Worm (Caenorhabditis elegans): ENCODE measurements around the gene rpb-9.

Gene rpb-9

ce11 chrV:8031121-8031520, 19.0 kb upstream of the rpb-9 start, which contains the start of gene vars-1 (continued):
- TF ChIP-seq lir-3 (tag; optimal IDR thresholded peaks at IDR 0.05; ENCODE audit: poor library complexity) (no peak), skn-1 (tag; optimal IDR thresholded peaks at IDR 0.05) (peak; percentile 57), nhr-71 (tag; optimal IDR thresholded peaks at IDR 0.05) (peak; percentile 74), elt-2 (tag; optimal IDR thresholded peaks at IDR 0.05) (peak; percentile 10), nhr-20 (tag; optimal IDR thresholded peaks at IDR 0.05) (peak; percentile 71), fos-1 (tag; optimal IDR thresholded peaks at IDR 0.05) (peak; percentile 18), sup-37 (GFP tag; optimal IDR thresholded peaks at IDR 0.05) (no peak), C04F5.9 (tag; optimal IDR thresholded peaks at IDR 0.05) (no peak), mep-1 (tag; optimal IDR thresholded peaks at IDR 0.05) (no peak)

DNA sequence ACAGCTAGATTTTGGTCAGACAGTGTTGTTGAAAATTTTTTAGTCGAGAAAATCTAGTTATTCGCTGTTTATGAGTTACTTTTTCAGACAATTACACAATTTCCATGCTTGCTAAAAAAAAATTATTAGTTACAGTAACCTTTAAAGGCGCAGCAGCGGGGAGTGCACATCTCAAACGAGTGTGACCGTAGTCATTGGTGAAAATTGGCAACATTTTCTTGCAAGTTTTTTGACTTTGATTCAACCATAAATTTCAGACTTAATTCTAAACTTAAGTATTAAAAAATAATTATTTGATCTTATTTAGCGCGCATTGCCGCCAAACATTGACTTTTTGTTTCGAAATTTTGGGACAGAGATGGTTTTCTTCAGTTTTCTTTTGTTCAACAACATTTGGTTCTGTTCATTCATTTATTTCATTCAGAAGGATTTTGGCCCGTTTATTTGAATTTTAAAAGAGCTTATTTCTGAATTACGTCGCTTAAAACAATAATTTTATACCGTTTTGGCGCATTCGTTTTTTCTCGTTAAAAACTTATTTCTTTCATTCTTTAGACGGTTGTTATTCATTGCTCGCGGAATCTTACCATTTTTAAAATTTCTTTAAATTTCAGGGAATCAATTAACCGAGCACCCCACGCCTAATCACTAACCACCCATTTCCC, 16.8 kb upstream of the rpb-9 start, which contains the start of gene oma-2:
Gene oma-2 (plus strand): TSS at position 615 of the 665 bp plus-strand sequence.
- TF ChIP-seq lsy-2 (tag; optimal IDR thresholded peaks at IDR 0.05) (peak in 1 of 2 experiments; percentile 7), elt-3 (tag; optimal IDR thresholded peaks at IDR 0.05) (no peak)

- peak; percentile 62 for TF ChIP-seq lin-14 (GFP tag; optimal IDR thresholded peaks at IDR 0.05)
- no peak for TF ChIP-seq sox-4 (tag; optimal IDR thresholded peaks at IDR 0.05)
- no peak for TF ChIP-seq ztf-4 (tag; optimal IDR thresholded peaks at IDR 0.05)
- no peak for TF ChIP-seq tbx-2 (tag; optimal IDR thresholded peaks at IDR 0.05)
- TF ChIP-seq pqm-1 (tag; optimal IDR thresholded peaks at IDR 0.05) = no peak
- no peak for TF ChIP-seq C16A3.4 (tag; optimal IDR thresholded peaks at IDR 0.05)
- TF ChIP-seq blmp-1 (tag; optimal IDR thresholded peaks at IDR 0.05) = peak; percentile 82
- no peak for TF ChIP-seq nhr-84 (tag; optimal IDR thresholded peaks at IDR 0.05)
- no peak for TF ChIP-seq nhr-90 (tag; optimal IDR thresholded peaks at IDR 0.05; ENCODE audit: poor library complexity)
- TF ChIP-seq Y116A8C.19 (tag; optimal IDR thresholded peaks at IDR 0.05; ENCODE audit: borderline replicate concordance) = no peak
- TF ChIP-seq ces-1 (GFP tag; optimal IDR thresholded peaks at IDR 0.05) = no peak
- no peak for TF ChIP-seq ama-1 (optimal IDR thresholded peaks at IDR 0.05)
- TF ChIP-seq nhr-19 (GFP tag; conservative IDR thresholded peaks at IDR 0.05) = no peak
- TF ChIP-seq hpl-2 (GFP tag; optimal IDR thresholded peaks at IDR 0.05) = no peak
- peak; percentile 74 for TF ChIP-seq grh-1 (GFP tag; IDR thresholded peaks at IDR 0.05)
- TF ChIP-seq ceh-82 (tag; optimal IDR thresholded peaks at IDR 0.05) = no peak
- TF ChIP-seq alr-1 (tag; optimal IDR thresholded peaks at IDR 0.05; ENCODE audit: borderline replicate concordance) = no peak
- TF ChIP-seq nhr-20 (tag; optimal IDR thresholded peaks at IDR 0.05) = peak; percentile 56
- no peak for TF ChIP-seq unc-98 (GFP tag; IDR thresholded peaks at IDR 0.05)
- no peak for TF ChIP-seq efl-3 (GFP tag; optimal IDR thresholded peaks at IDR 0.05)
- TF ChIP-seq lin-13 (GFP tag; optimal IDR thresholded peaks at IDR 0.05) = no peak
- TF ChIP-seq unc-86 (tag; optimal IDR thresholded peaks at IDR 0.05) = no peak
- peak; percentile 90 for TF ChIP-seq nhr-85 (tag)
- peak; percentile 21 for TF ChIP-seq nhr-71 (tag; optimal IDR thresholded peaks at IDR 0.05)
- no peak for TF ChIP-seq fkh-10 (GFP tag; optimal IDR thresholded peaks at IDR 0.05)
- TF ChIP-seq sptf-1 (tag; optimal IDR thresholded peaks at IDR 0.05) = no peak
- no peak for TF ChIP-seq aly-2 (tag; optimal IDR thresholded peaks at IDR 0.05)
- TF ChIP-seq vab-15 (tag; optimal IDR thresholded peaks at IDR 0.05) = no peak
- TF ChIP-seq zip-4 (GFP tag; optimal IDR thresholded peaks at IDR 0.05) = no peak
- no peak for TF ChIP-seq unc-30 (tag; optimal IDR thresholded peaks at IDR 0.05)
- TF ChIP-seq swsn-7 (tag; optimal IDR thresholded peaks at IDR 0.05) = no peak
- TF ChIP-seq hlh-4 (tag; optimal IDR thresholded peaks at IDR 0.05) = no peak
- no peak for TF ChIP-seq elt-2 (tag; optimal IDR thresholded peaks at IDR 0.05)
- no peak for TF ChIP-seq snpc-4 (tag; optimal IDR thresholded peaks at IDR 0.05)
- no peak for TF ChIP-seq nhr-77 (tag; optimal IDR thresholded peaks at IDR 0.05)
- no peak for TF ChIP-seq irx-1 (tag; optimal IDR thresholded peaks at IDR 0.05)
- TF ChIP-seq lin-35 (GFP tag; optimal IDR thresholded peaks at IDR 0.05) = peak in 1 of 2 experiments; percentile 9
- peak in 1 of 2 experiments; percentile 53 for TF ChIP-seq lsy-2 (tag; optimal IDR thresholded peaks at IDR 0.05)
- no peak for TF ChIP-seq nhr-11 (tag; optimal IDR thresholded peaks at IDR 0.05)
- TF ChIP-seq mep-1 (tag; optimal IDR thresholded peaks at IDR 0.05) = no peak
- no peak for TF ChIP-seq lin-15B (tag; optimal IDR thresholded peaks at IDR 0.05)
These were observed 15.4 kb upstream of the rpb-9 start for ce11 chrV:8027429-8028142.

All from whole organism, L1 larva.